Fruit fly (Drosophila melanogaster) whole organism, prepupa: ENCODE results near the gene CG13625.
A peak's percentile ranks its signal among the peaks of the same experiment; 100 is the strongest.

ENCODE experiments used
- CG10631 ChIP-seq: fragments of 200-800 bp; sonication (Bioruptor generic); optimal IDR thresholded peaks from 2 replicates; lab custom pipeline; 2016; ENCODE audit warnings: missing biosample characterization, missing genetic modification characterization
- CG11762 ChIP-seq: fragments of 200-800 bp; sonication (Bioruptor generic); optimal IDR thresholded peaks from 3 replicates; lab custom pipeline; 2016; ENCODE audit warnings: missing biosample characterization, missing genetic modification characterization; ENCODE audit not compliant: insufficient read depth
- CG11902 ChIP-seq: fragments of 200-800 bp; sonication (Bioruptor generic); optimal IDR thresholded peaks from 3 replicates; lab custom pipeline; 2016; ENCODE audit warnings: missing biosample characterization, missing genetic modification characterization
- CG15336 ChIP-seq: fragments of 200-800 bp; sonication (Bioruptor generic); IDR thresholded peaks from 2 replicates; pipeline ENCODE4 v1.3.6; 2022; ENCODE audit warnings: missing biosample characterization, missing genetic modification characterization
- CG1621 ChIP-seq: fragments of 200-800 bp; sonication (Bioruptor generic); optimal IDR thresholded peaks from 3 replicates; lab custom pipeline; 2018; ENCODE audit warnings: missing biosample characterization, mild to moderate bottlenecking, missing genetic modification characterization
- CG6163 ChIP-seq: fragments of 200-800 bp; sonication (Bioruptor generic); IDR thresholded peaks from 3 replicates; pipeline ENCODE4 v1.3.6; 2022; ENCODE audit warnings: missing biosample characterization, missing genetic modification characterization
- CG6808 ChIP-seq: fragments of 200-800 bp; sonication (Bioruptor generic); optimal IDR thresholded peaks from 3 replicates; lab custom pipeline; 2017; ENCODE audit warnings: missing biosample characterization, missing genetic modification characterization, mild to moderate bottlenecking, moderate library complexity, missing genetic modification reagents
- CG6854 ChIP-seq: fragments of 200-800 bp; sonication (Bioruptor generic); optimal IDR thresholded peaks from 2 replicates; lab custom pipeline; 2017; ENCODE audit warnings: missing biosample characterization, mild to moderate bottlenecking, missing genetic modification characterization
- CG8119 ChIP-seq: fragments of 200-800 bp; sonication (Bioruptor generic); IDR thresholded peaks from 3 replicates; pipeline ENCODE4 v1.3.6; 2022; ENCODE audit warnings: missing biosample characterization, missing genetic modification characterization
- CG8319 ChIP-seq: fragments of 200-800 bp; sonication (Bioruptor generic); optimal IDR thresholded peaks from 3 replicates; lab custom pipeline; 2016; ENCODE audit warnings: missing biosample characterization, missing genetic modification characterization
- CG8632 ChIP-seq: fragments of 200-800 bp; sonication (Bioruptor generic); optimal IDR thresholded peaks from 3 replicates; lab custom pipeline; 2016; ENCODE audit warnings: missing biosample characterization, missing genetic modification characterization
- Eip75B ChIP-seq: fragments of 200-800 bp; sonication (Bioruptor generic); optimal IDR thresholded peaks from 3 replicates; lab custom pipeline; 2016; ENCODE audit warnings: missing biosample characterization, missing genetic modification characterization
- Ets21C ChIP-seq: fragments of 200-800 bp; sonication (Bioruptor generic); optimal IDR thresholded peaks from 3 replicates; lab custom pipeline; 2016; ENCODE audit warnings: missing biosample characterization, missing genetic modification characterization
- Gug ChIP-seq: fragments of 200-800 bp; sonication (Bioruptor generic); IDR thresholded peaks from 2 replicates; pipeline ENCODE4 v1.3.6; 2022; ENCODE audit warnings: missing biosample characterization, missing genetic modification characterization
- Hr39 ChIP-seq: fragments of 200-800 bp; sonication (Bioruptor generic); optimal IDR thresholded peaks from 2 replicates; lab custom pipeline; 2016; ENCODE audit warnings: missing biosample characterization, missing genetic modification characterization
- Hr4 ChIP-seq: fragments of 200-800 bp; sonication (Bioruptor generic); optimal IDR thresholded peaks from 3 replicates; lab custom pipeline; 2016; ENCODE audit warnings: missing biosample characterization, missing genetic modification characterization
- Lpt ChIP-seq: fragments of 200-800 bp; sonication (Bioruptor generic); optimal IDR thresholded peaks from 3 replicates; lab custom pipeline; 2016; ENCODE audit warnings: missing biosample characterization, missing genetic modification characterization
- OdsH ChIP-seq: fragments of 200-800 bp; sonication (Bioruptor generic); optimal IDR thresholded peaks from 3 replicates; lab custom pipeline; 2016; ENCODE audit warnings: missing biosample characterization, missing genetic modification characterization
- Smox ChIP-seq: fragments of 200-800 bp; sonication (Bioruptor generic); optimal IDR thresholded peaks from 3 replicates; lab custom pipeline; 2016; ENCODE audit warnings: missing biosample characterization, missing genetic modification characterization
- Sox102F ChIP-seq: fragments of 200-800 bp; sonication (Bioruptor generic); optimal IDR thresholded peaks from 2 replicates; lab custom pipeline; 2016; ENCODE audit warnings: missing biosample characterization, mild to moderate bottlenecking, missing genetic modification characterization
- Sox14 ChIP-seq: fragments of 200-800 bp; sonication (Bioruptor generic); optimal IDR thresholded peaks from 3 replicates; lab custom pipeline; 2016; ENCODE audit warnings: missing biosample characterization, missing genetic modification characterization
- acj6 ChIP-seq: fragments of 200-800 bp; sonication (Bioruptor generic); optimal IDR thresholded peaks from 3 replicates; lab custom pipeline; 2016; ENCODE audit warnings: missing biosample characterization, missing genetic modification characterization
- cyc ChIP-seq: fragments of 200-800 bp; sonication (Bioruptor generic); optimal IDR thresholded peaks from 3 replicates; lab custom pipeline; 2016; ENCODE audit warnings: missing biosample characterization, missing genetic modification characterization
- eg ChIP-seq: fragments of 200-800 bp; sonication (Bioruptor generic); IDR thresholded peaks from 3 replicates; pipeline ENCODE4 v1.3.6; 2022; ENCODE audit warnings: missing biosample characterization, missing genetic modification characterization
- esn ChIP-seq: fragments of 200-800 bp; sonication (Bioruptor generic); optimal IDR thresholded peaks from 2 replicates; lab custom pipeline; 2016; ENCODE audit warnings: missing biosample characterization, mild to moderate bottlenecking, missing genetic modification characterization, moderate library complexity
- fkh ChIP-seq: fragments of 200-800 bp; sonication (Bioruptor generic); optimal IDR thresholded peaks from 3 replicates; lab custom pipeline; 2017; ENCODE audit warnings: missing biosample characterization, mild to moderate bottlenecking, missing genetic modification characterization, moderate library complexity
- net ChIP-seq: fragments of 200-800 bp; sonication (Bioruptor generic); optimal IDR thresholded peaks from 3 replicates; lab custom pipeline; 2016; ENCODE audit warnings: missing biosample characterization, missing genetic modification characterization
- pdm3 ChIP-seq: fragments of 200-800 bp; sonication (Bioruptor generic); optimal IDR thresholded peaks from 3 replicates; lab custom pipeline; 2016; ENCODE audit warnings: missing biosample characterization, missing genetic modification characterization
- salr ChIP-seq, 2 experiments: fragments of 200-800 bp; sonication (Bioruptor generic); optimal IDR thresholded peaks; 3 replicates each; lab custom pipeline; 2016 to 2018; ENCODE audit warnings: missing biosample characterization in 2 of 2, missing genetic modification characterization in 2 of 2, mild to moderate bottlenecking in 1 of 2
- ss ChIP-seq, 2 experiments: fragments of 200-800 bp; sonication (Bioruptor generic); optimal IDR thresholded peaks; 2 replicates in 1 of 2; 3 replicates in 1 of 2; lab custom pipeline; 2017 to 2018; ENCODE audit warnings: mild to moderate bottlenecking in 2 of 2, missing biosample characterization in 2 of 2, missing genetic modification characterization in 2 of 2, moderate library complexity in 1 of 2
- topi ChIP-seq: fragments of 200-800 bp; sonication (Bioruptor generic); optimal IDR thresholded peaks from 3 replicates; lab custom pipeline; 2016; ENCODE audit warnings: missing biosample characterization, missing genetic modification characterization

The CG13625 gene

dm6 chr3R:24543033-24543675, 41.8 kb downstream of the CG13625 start (continued):
- peak; percentile 37 for TF ChIP-seq Lpt (GFP tag; lab: Kevin White, UChicago)
- peak; percentile 93 for TF ChIP-seq CG8119 (GFP tag; lab: Robert Waterston, UW)
- peak; percentile 97 for TF ChIP-seq Sox102F (GFP tag; lab: Kevin White, UChicago)
- peak; percentile 96 for TF ChIP-seq CG6163 (GFP tag; lab: Robert Waterston, UW)
- TF ChIP-seq CG6854 (GFP tag; lab: Kevin White, UChicago), result peak; percentile 47
- TF ChIP-seq acj6 (GFP tag; lab: Kevin White, UChicago), result peak; percentile 96
- TF ChIP-seq Sox14 (GFP tag; lab: Kevin White, UChicago), result peak; percentile 93
- peak; percentile 91 for TF ChIP-seq Ets21C (GFP tag; lab: Kevin White, UChicago)
- TF ChIP-seq CG11762 (GFP tag; lab: Kevin White, UChicago), result peak; percentile 76
- TF ChIP-seq Hr4, result peak; percentile 95
- TF ChIP-seq CG15336, result peak; percentile 94
- TF ChIP-seq OdsH, result peak; percentile 96
- TF ChIP-seq CG6808, result peak; percentile 64
- peak; percentile 82 for TF ChIP-seq CG10631 (GFP tag; lab: Kevin White, UChicago)
- peak; percentile 97 for TF ChIP-seq eg
- peak; percentile 93 for TF ChIP-seq CG8632 (GFP tag; lab: Kevin White, UChicago)
- peak; percentile 97 for TF ChIP-seq Hr39 (GFP tag; lab: Kevin White, UChicago)
- TF ChIP-seq net (GFP tag; lab: Kevin White, UChicago), result peak; percentile 92
- TF ChIP-seq CG11902 (GFP tag; lab: Kevin White, UChicago), result peak; percentile 81
- peak; percentile 75 for TF ChIP-seq CG8319
- TF ChIP-seq Smox (GFP tag; lab: Kevin White, UChicago), result peak; percentile 96
- TF ChIP-seq fkh (GFP tag; lab: Kevin White, UChicago), result peak; percentile 64
- TF ChIP-seq topi (GFP tag; lab: Kevin White, UChicago), result peak; percentile 97
- peak; percentile 90 for TF ChIP-seq cyc (GFP tag; lab: Kevin White, UChicago)
- no peak for TF ChIP-seq ss (GFP tag; optimal IDR thresholded peaks at IDR 0.05; lab: Kevin White, UChicago)
- TF ChIP-seq Gug, result peak; percentile 86
- peak; percentile 96 for TF ChIP-seq esn (GFP tag; lab: Kevin White, UChicago)
- no peak for TF ChIP-seq CG1621 (tag; lab: Kevin White, UChicago)
- peak; percentile 81 to 82 for TF ChIP-seq salr (GFP tag; optimal IDR thresholded peaks at IDR 0.05; lab: Kevin White, UChicago)
- TF ChIP-seq pdm3 (GFP tag; lab: Kevin White, UChicago), result peak; percentile 95
- peak; percentile 88 for TF ChIP-seq Eip75B
